Worm (Caenorhabditis elegans): Measurements from ENCODE around the gene R12C12.5.

Gene R12C12.5

DNA sequence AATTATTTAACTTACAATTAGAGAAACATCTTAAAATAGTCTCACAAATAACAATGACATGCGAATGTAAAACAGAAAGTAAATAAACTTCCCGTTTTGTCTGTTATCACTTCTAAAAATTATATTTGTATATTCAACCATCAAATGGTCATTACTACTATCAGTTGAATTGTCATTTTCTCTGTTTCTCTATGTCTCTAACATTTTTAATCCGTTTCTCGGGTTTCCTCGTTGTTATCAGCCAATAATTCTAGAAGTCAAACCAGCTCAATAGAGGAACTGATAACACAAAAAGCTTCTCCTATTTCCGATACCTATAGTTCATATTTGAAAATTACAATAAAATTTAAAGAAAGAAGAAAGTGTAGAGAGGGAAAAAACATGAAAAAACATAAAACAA lies 18.3 kb downstream of the R12C12.5 start (continued):
- TF ChIP-seq cey-2 (tag; optimal IDR thresholded peaks at IDR 0.05; ENCODE audit: borderline replicate concordance, insufficient read depth) = peak; percentile 75
- peak; percentile 100 for TF ChIP-seq pqm-1 (tag; optimal IDR thresholded peaks at IDR 0.05)
- TF ChIP-seq Y105C5A.15 (GFP tag; IDR thresholded peaks at IDR 0.05) = no peak
- no peak for TF ChIP-seq mxl-2 (GFP tag; conservative IDR thresholded peaks at IDR 0.05)
- TF ChIP-seq ceh-20 (GFP tag; IDR thresholded peaks at IDR 0.05) = no peak
- no peak for TF ChIP-seq egl-27 (tag; optimal IDR thresholded peaks at IDR 0.05)
- peak; percentile 99 for TF ChIP-seq dve-1 (tag; optimal IDR thresholded peaks at IDR 0.05; ENCODE audit: insufficient read depth)
- no peak for TF ChIP-seq attf-4 (tag; optimal IDR thresholded peaks at IDR 0.05)
- no peak for TF ChIP-seq nhr-25 (tag; optimal IDR thresholded peaks at IDR 0.05; ENCODE audit: borderline replicate concordance, insufficient read depth)
- TF ChIP-seq ama-1 (optimal IDR thresholded peaks at IDR 0.05) = no peak
- TF ChIP-seq F49E8.2 (tag; optimal IDR thresholded peaks at IDR 0.05; ENCODE audit: borderline replicate concordance) = no peak
- TF ChIP-seq ctbp-1 (GFP tag; IDR thresholded peaks at IDR 0.05) = no peak
- no peak for TF ChIP-seq ZK546.5 (tag; optimal IDR thresholded peaks at IDR 0.05)
- TF ChIP-seq ZK337.2 (GFP tag; IDR thresholded peaks at IDR 0.05) = no peak
- TF ChIP-seq pha-4 (GFP tag; IDR thresholded peaks at IDR 0.05) = peak; percentile 46; the same call in 1 of the 2 replicates
- no peak for TF ChIP-seq pha-4 (tag; optimal IDR thresholded peaks at IDR 0.05)
- TF ChIP-seq ztf-7 (tag; optimal IDR thresholded peaks at IDR 0.05) = no peak
- no peak for TF ChIP-seq vab-7 (GFP tag; IDR thresholded peaks at IDR 0.05)
- TF ChIP-seq tra-1 (GFP tag; IDR thresholded peaks at IDR 0.05) = peak; percentile 93
- peak; percentile 4 for TF ChIP-seq jun-1 (tag; optimal IDR thresholded peaks at IDR 0.05)
- TF ChIP-seq zag-1 (tag; optimal IDR thresholded peaks at IDR 0.05) = no peak
- TF ChIP-seq lin-39 (tag; optimal IDR thresholded peaks at IDR 0.05) = no peak
- peak in 1 of 2 experiments; percentile 82 for TF ChIP-seq daf-16 (GFP tag; optimal IDR thresholded peaks at IDR 0.05)
- TF ChIP-seq daf-16 (tag; optimal IDR thresholded peaks at IDR 0.05) = peak; percentile 98
- TF ChIP-seq ceh-44 (GFP tag; IDR thresholded peaks at IDR 0.05) = no peak
- no peak for TF ChIP-seq zip-11 (GFP tag; IDR thresholded peaks at IDR 0.05)
- TF ChIP-seq nhr-237 (tag; optimal IDR thresholded peaks at IDR 0.05) = no peak
- no peak for TF ChIP-seq zip-2 (tag; optimal IDR thresholded peaks at IDR 0.05)
- TF ChIP-seq aha-1 (tag) = peak; percentile 74
- no peak for TF ChIP-seq ceh-32 (tag; optimal IDR thresholded peaks at IDR 0.05; ENCODE audit: poor library complexity)
- TF ChIP-seq dmd-9 (GFP tag; IDR thresholded peaks at IDR 0.05) = no peak
- no peak for TF ChIP-seq nhr-76 (tag; optimal IDR thresholded peaks at IDR 0.05)
- peak; percentile 44 for TF ChIP-seq mep-1 (tag; optimal IDR thresholded peaks at IDR 0.05)
- peak; percentile 94 for TF ChIP-seq nhr-28 (tag; optimal IDR thresholded peaks at IDR 0.05)
- peak; percentile 53 for TF ChIP-seq hlh-30 (tag; optimal IDR thresholded peaks at IDR 0.05; ENCODE audit: insufficient read depth)
- no peak for TF ChIP-seq F37D6.2 (tag; optimal IDR thresholded peaks at IDR 0.05)
- TF ChIP-seq nhr-48 (tag; optimal IDR thresholded peaks at IDR 0.05) = peak; percentile 66
- TF ChIP-seq T26A8.4 (GFP tag; IDR thresholded peaks at IDR 0.05) = no peak
- no peak for TF ChIP-seq ceh-28 (tag; optimal IDR thresholded peaks at IDR 0.05)
- TF ChIP-seq lim-7 (GFP tag; IDR thresholded peaks at IDR 0.05) = no peak
- TF ChIP-seq nhr-41 (GFP tag; IDR thresholded peaks at IDR 0.05) = peak; percentile 60; the same call in 1 of the 2 replicates
- TF ChIP-seq sdz-12 (GFP tag; optimal IDR thresholded peaks at IDR 0.05) = no peak
- no peak for TF ChIP-seq lin-38 (GFP tag; IDR thresholded peaks at IDR 0.05)
- TF ChIP-seq fkh-10 (GFP tag; optimal IDR thresholded peaks at IDR 0.05) = no peak
- TF ChIP-seq set-16 (GFP tag; IDR thresholded peaks at IDR 0.05) = no peak

Data from whole organism, L4 larva.